Worm (Caenorhabditis elegans) whole organism, dauer: ENCODE measurements around the gene Y51H4A.6.
"Not testable (repeated sequence)": the region's sequence is repeated elsewhere in the genome, so short reads cannot be mapped to it uniquely, and the experiment has no call there.

Experiments used
- unc-62 ChIP-seq: sonication (generic microtip); optimal IDR thresholded peaks from 2 replicates; lab custom pipeline; 2017; ENCODE audit warnings: missing biosample characterization, missing genetic modification reagents, missing genetic modification characterization

Y51H4A.6 gene

DNA sequence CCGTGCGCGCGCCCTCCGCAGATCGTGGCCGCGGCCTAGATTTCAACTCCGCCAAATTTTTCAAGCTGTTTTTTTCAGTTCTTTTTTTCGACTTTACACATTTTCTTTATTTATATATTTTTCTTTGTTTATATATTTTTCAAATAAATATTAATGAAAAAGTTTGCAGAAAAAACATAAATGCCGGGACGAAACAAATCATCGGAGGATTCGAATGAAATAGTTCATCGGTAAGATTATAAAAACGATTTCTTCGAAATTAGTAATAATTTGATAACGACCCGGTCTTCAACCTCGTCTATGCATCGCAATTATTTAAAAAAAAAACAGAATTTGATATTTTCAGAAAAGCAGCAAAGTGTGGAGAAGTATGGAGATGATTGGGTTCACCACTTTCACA lies at the start of gene Y51H4A.6:
Gene Y51H4A.6 (plus strand): TSS at position 301 of the 400 bp plus-strand sequence.
- TF ChIP-seq unc-62 (GFP tag; lab: Kevin White, UChicago) = no peak

DNA sequence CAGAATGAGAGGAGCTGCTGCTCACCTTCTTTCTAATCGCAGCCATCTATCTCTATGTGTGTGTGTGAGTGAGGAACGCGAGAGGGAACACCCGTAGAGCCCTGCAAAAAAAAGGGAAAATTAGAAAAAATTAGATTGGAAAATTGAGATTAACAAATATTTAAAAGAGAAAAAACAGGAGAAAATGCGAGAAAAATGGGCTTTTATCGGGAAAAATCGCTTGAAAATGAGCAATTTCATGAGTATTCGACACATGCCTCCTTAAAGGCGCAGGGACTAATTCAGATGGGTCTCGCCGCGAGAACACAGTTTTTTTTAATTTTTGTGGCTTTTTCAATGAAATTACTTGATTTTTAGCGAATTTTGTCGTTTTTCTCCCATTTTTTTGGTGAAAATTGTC lies 44.5 kb upstream of the Y51H4A.6 start, which contains the start of gene rho-1:
Gene rho-1 (minus strand): TSS at position 101 of the 400 bp plus-strand sequence.
- TF ChIP-seq unc-62 (GFP tag; lab: Kevin White, UChicago) = no peak

DNA sequence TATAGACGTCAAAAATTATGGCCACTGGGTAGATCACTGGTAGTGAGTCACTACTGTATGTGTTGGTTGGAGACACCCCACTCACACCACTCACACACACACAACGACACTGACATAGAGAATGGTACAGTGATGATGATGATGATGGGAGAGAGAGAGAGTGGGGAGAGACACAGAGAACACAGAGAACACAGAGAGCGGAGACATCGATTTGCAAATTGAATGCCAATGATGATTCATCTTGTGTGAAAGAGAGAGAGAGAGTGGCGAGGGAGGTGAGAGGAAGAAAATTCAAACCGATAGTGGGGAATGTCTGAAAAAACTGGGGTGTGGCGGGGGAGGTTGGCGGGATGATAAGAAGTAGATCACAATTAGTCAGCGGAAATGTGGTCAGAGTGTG lies 43.5 kb upstream of the Y51H4A.6 start:
- TF ChIP-seq unc-62 (GFP tag; lab: Kevin White, UChicago) = no peak

DNA sequence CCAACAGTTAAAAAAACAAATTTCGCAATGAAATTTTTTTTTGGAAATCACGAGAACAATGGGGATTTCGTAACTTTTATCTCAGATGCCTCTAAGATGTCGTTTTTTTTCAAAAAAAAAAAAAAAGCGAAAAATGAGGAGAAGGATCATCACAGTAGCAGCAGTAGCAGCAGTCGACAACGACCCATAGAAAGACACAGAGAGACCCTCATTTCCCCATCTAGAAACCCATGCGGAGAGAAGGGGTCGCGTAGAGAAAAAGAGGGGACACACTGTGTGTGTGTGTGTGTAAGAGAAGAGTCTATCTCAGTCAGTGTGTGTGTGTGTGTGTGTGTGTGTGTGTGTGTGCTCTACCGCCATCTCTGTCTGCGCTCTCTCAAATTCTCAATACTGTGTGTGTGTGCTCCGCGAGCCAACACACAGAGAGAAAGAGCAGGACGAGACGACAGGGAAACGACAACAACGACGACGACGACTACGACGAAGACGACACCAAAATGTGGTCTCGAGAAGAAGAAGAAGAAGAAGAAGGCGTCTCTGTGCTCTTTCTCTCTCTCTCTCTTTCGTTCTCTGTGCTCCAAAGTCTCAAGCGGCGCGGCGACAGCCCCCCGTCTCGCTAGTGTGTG lies 41.9 kb upstream of the Y51H4A.6 start:
- TF ChIP-seq unc-62 (GFP tag; lab: Kevin White, UChicago) = no peak

DNA sequence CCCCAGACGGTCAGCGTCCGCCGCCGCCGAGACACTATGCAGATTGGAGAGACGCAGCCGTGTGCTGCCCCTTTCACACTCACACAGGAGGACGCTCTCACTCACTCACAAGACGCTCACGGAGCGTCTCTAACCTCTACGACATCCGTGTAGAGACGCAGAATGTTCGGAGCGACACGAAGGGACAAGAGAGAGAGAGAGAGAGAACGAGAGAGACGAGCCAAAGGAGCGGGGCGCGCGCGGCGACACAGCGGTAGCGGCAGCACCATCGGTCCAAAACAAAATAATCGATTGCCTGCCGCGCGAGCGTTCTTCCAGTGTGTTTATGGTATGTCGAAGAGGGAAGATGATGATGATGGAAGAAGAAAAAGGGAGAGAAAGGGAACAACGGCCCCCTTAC lies 41.1 kb upstream of the Y51H4A.6 start:
- TF ChIP-seq unc-62 (GFP tag; lab: Kevin White, UChicago) = no peak

DNA sequence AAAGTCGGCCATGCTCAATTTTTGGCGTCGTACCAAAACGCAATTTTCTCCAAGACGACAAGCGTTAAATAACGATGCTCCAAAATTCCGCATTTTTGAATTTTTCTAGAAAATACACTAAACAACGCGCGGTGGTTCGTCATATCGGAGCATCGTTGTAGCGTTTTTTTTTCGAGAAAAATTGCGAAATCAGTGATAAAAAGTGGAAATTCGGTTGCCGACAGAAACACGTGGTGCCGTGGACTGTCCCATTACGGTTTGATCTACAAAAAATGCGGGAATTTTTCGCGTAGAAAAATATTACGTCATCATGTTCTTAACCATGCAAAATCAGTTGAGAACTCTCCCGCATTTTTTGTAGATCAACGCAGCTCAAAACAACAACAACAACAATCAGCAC lies 40.5 kb upstream of the Y51H4A.6 start:
- no peak for TF ChIP-seq unc-62 (GFP tag; lab: Kevin White, UChicago)

DNA sequence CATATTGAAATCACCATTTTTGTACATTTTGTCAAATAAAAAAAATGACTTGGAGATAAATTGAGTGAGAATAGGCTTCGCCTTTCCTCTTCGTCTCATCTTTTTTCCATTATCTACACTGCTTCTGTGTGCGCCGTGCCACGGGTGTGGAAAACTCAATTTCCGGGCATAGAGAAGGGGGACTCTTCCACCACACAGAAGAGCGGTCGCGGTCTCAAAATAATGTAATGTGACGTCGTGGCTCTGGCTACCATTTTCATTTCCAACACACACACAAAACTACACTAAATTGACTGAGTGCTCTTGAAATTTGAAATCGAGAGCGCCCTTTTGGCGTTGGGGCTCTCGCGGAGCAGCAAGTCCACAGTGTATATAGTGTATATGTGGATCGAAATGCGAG lies 39.5 kb upstream of the Y51H4A.6 start:
- no peak for TF ChIP-seq unc-62 (GFP tag; lab: Kevin White, UChicago)

DNA sequence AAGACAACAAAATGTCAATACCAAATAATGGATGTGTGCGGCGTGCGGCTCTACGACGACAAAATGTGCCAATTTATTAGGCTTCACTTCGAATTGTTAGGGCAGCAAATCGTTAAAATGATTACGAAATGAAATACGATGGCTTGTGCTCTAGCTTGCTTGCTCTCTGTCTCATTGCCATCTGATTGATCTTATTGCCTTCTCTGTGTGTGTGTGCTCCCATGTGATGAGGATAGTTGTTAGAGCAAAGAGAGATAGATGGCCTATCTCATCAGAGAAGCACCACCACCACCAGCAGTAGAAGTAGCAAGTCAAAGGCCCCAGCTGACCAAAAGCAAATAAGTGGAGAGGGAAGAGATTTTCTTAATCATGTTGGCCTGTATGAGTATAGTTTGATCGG lies 37.0 kb upstream of the Y51H4A.6 start:
- no peak for TF ChIP-seq unc-62 (GFP tag; lab: Kevin White, UChicago)

DNA sequence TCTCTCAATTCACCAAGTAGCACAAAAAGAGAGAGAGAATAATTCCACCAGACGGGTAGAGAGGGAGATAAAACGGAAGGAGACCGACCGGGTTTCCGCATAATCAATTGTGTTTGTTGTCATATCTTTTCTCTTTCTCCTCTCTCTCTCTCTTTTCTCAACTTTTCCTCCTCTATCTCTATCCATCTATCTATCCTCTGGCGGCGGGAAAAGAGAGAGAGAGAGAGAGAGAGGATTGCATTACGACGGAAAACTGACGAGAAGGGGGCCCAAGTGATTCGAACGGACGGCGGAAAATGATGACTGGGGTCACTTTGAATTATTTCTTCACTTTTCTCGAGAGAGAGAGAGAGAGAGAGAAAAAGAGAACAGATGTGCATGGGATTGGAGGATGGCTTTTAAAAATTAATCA lies 35.4 kb upstream of the Y51H4A.6 start:
- no peak for TF ChIP-seq unc-62 (GFP tag; lab: Kevin White, UChicago)

DNA sequence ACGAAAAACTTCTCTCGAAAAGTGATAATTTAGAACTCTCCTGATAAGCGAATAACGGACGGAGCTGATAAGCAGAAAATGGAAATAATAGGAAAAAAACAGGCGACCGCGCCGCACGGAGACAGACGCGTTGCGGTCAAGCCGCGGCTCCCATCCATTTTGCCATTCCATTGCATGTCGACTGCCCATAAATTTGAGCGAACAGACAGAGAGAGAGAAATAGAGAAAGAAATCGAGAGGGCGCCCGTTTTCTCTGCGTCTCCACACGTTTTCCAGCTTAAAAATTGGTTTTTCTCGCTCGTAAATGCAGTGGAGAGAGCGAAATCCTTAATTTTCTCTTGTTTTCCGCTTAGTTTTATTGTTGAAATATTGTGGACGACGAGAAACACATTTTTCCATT lies 31.6 kb upstream of the Y51H4A.6 start:
- no peak for TF ChIP-seq unc-62 (GFP tag; lab: Kevin White, UChicago)

DNA sequence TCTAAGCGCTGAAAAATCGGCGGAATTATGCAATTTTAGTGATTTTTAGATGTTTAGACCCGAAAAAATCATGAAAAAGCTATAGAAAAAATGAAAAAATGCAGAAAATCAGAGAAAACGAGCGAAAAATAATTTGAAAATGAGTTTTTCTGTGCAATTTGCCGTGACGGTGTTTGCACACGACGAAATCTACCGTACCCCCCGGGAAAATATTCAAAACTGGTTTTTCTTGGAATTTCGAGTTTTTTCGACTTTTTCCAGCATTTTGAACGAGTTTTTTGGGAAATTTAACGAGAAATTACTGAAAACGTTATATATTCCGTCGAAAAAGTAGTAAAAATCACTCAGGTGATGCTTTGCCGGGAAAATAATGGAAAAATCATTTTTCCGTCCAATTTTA lies 31.1 kb upstream of the Y51H4A.6 start:
- no peak for TF ChIP-seq unc-62 (GFP tag; lab: Kevin White, UChicago)

DNA sequence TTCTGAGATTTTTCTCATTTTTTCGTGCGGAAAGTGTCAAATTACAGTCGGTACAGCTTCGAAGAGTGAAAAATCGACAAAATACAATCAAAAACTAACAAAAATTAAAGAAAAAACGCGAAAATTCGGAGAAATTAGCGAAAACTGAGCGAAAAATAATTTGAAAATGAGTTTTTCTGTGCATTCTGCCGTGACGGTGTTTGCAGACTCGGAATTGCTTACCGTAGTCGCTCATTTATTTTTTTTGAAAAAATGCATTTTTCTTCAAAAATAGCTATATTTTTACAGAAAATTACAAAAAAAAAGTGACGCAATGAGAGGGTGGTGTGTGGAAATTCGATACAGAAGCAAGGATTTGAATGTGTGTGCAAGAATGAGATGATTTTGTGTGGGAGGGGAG lies 30.4 kb upstream of the Y51H4A.6 start:
- no peak for TF ChIP-seq unc-62 (GFP tag; lab: Kevin White, UChicago)

DNA sequence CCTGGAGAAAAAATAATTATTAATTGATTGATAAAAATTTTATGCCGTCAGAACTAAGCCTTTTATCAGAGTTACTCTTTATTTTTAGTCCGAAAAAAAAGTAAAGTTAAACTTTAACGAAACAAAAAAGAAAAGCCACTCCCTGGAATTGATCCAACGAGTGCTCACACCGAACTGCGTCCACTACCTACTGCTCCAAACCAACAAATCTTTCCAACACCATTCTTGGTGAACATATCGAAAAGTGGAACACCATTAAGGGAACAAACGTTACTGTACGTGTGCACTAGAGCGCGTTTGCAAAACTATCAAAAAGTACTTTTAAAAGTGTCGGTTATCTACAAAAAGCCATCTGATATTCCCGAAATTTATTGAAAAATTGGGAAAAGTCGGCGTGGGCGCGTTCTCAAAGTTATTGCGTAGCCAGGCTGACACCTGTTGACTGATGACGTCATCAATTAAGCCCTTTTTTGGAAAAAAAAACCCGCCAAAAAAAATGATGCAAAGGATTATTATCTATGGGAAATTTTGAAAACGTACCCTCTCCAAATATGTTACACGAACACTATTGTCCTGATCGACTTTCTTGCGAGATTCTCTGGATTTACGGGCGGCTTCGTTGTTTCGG lies 29.8 kb upstream of the Y51H4A.6 start:
- TF ChIP-seq unc-62 (GFP tag; lab: Kevin White, UChicago) = no peak

DNA sequence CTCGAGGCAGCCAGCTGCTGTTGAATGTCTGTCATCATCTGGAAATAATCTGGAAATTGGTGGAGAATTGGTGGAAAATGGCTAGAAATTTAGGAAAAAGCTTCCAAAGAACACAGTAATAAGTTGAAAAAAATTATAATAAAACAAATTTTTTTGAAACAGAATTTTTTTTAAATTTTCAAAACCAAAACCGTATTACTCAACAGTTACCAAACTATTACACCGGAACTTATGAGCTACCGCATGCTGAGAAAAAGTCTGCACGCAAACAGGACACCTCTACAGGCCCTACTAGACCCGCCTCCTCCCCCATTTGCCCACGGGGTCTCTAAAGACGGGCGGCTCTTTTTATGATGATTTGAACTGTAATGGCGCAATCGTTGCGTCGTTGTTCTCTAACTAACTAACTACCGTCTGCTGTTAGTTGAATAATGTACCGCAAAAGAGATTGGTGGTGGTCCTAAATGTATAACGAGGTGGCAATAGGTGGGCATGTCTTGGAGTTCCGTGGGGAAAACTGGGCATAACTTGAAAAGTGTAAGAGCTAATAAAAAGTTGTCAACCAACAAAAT lies 27.7 kb upstream of the Y51H4A.6 start, which contains the start of gene zip-7:
Gene zip-7 (minus strand): TSS at position 51 of the 572 bp plus-strand sequence.
- no peak for TF ChIP-seq unc-62 (GFP tag; lab: Kevin White, UChicago)

DNA sequence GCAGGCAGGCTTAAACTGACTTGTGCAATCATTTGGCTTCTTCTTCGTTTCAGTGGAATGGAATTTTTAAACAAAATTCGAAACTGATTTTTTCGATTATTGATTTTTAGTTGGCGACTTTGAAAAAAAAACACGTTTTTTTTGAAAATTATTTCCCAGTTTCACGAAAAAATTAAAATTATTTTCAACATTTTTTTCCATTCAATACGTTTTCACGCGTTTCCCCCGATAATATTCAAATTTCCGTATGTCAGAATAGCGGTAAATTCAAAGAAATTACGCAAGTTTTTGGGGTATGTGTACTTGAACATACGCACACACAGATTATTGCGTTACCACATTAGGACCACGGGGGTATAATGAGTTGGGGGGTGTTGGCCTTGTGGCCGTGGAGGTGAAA lies 26.3 kb upstream of the Y51H4A.6 start, which contains the start of gene Y51H4A.935:
Gene Y51H4A.935 (minus strand): TSS at position 101 of the 400 bp plus-strand sequence.
- not testable (repeated sequence) for TF ChIP-seq unc-62 (GFP tag; lab: Kevin White, UChicago)

DNA sequence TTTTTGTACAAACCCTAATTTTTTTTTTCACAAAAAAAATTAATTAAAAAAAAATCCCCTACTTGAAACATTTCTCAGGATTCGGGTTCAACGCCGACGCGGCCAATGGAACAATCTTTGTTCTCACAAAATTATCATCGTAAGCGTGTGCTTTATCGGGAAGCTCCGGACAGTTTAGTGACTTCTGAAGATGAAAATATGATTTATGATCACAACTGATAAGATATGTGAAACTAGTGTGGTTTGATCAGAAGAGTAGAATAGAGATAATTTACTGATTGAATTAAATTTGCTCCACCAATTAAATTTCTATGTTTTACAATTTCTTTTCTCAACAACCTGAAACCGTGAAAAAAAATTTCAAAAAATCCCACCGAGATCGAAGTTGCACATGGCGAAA lies 8.4 kb upstream of the Y51H4A.6 start:
- no peak for TF ChIP-seq unc-62 (GFP tag; lab: Kevin White, UChicago)

DNA sequence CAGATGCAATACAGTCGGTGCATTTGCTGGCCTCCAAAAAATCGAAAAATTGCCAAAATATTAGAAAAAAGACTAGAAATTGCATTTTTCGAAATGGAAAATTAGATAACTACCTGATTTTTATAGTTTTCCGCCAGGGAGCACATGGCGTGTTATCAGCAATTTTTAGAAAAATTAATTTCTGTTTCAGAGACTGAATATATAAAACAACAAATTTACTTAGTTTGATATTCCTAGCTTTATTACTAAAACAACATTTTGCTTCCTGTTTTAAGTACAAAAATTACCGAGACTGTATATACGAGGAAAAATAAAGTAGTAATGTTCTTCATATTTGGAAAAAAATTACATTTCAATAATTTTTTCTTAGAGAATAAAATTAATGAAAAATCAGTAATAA lies 7.4 kb upstream of the Y51H4A.6 start, which contains the start of gene Y51H4A.5:
Gene Y51H4A.5 (minus strand): TSS at position 101 of the 400 bp plus-strand sequence.
- no peak for TF ChIP-seq unc-62 (GFP tag; lab: Kevin White, UChicago)
